Fruit fly (Drosophila melanogaster) whole organism, embryonic: Measurements from ENCODE around the gene Shc.
A peak's percentile ranks its signal among the peaks of the same experiment; 100 is the strongest.

ENCODE experiments used
- Antp ChIP-seq: fragments of 200-800 bp; sonication (Bioruptor generic); optimal IDR thresholded peaks from 3 replicates; lab custom pipeline; 2016; ENCODE audit warnings: missing biosample characterization, missing genetic modification characterization
- B-H1 ChIP-seq: fragments of 200-800 bp; sonication (Bioruptor generic); IDR thresholded peaks from 3 replicates; pipeline ENCODE4 v1.3.6; 2022; ENCODE audit warnings: missing biosample characterization, missing genetic modification characterization
- Bgb ChIP-seq: fragments of 200-800 bp; sonication (Bioruptor generic); IDR thresholded peaks from 2 replicates; pipeline ENCODE4 v1.3.6; 2022; ENCODE audit warnings: missing biosample characterization, missing genetic modification characterization; ENCODE audit not compliant: partially characterized antibody
- CG10565 ChIP-seq: fragments of 200-800 bp; sonication (Bioruptor generic); optimal IDR thresholded peaks from 3 replicates; lab custom pipeline; 2016; ENCODE audit warnings: missing biosample characterization, mild to moderate bottlenecking, missing genetic modification characterization
- CG10979 ChIP-seq: fragments of 200-800 bp; sonication (Bioruptor generic); optimal IDR thresholded peaks from 2 replicates; lab custom pipeline; 2018; ENCODE audit warnings: missing biosample characterization, mild to moderate bottlenecking, missing genetic modification characterization, moderate library complexity
- CG11696 ChIP-seq: fragments of 200-800 bp; sonication (Bioruptor generic); IDR thresholded peaks from 2 replicates; pipeline ENCODE4 v1.3.6; 2022; ENCODE audit warnings: missing biosample characterization, missing genetic modification characterization
- CG12155 ChIP-seq: fragments of 200-800 bp; sonication (Bioruptor generic); optimal IDR thresholded peaks from 3 replicates; lab custom pipeline; 2016; ENCODE audit warnings: missing biosample characterization, missing genetic modification characterization
- CG12942 ChIP-seq: fragments of 200-800 bp; sonication (Bioruptor generic); optimal IDR thresholded peaks from 3 replicates; lab custom pipeline; 2016; ENCODE audit warnings: missing biosample characterization, missing genetic modification characterization
- CG13123 ChIP-seq: fragments of 200-800 bp; sonication (Bioruptor generic); optimal IDR thresholded peaks from 2 replicates; lab custom pipeline; 2016; ENCODE audit warnings: missing biosample characterization, missing genetic modification characterization
- CG13424 ChIP-seq: fragments of 200-800 bp; sonication (Bioruptor generic); optimal IDR thresholded peaks from 2 replicates; lab custom pipeline; 2019; ENCODE audit warnings: missing biosample characterization, mild to moderate bottlenecking, missing genetic modification characterization, moderate library complexity
- CG15514 ChIP-seq: fragments of 200-800 bp; sonication (Bioruptor generic); optimal IDR thresholded peaks from 3 replicates; lab custom pipeline; 2017; ENCODE audit warnings: missing biosample characterization, missing genetic modification characterization, mild to moderate bottlenecking, moderate library complexity, missing genetic modification reagents
- CG1602 ChIP-seq: fragments of 200-800 bp; sonication (Bioruptor generic); optimal IDR thresholded peaks from 3 replicates; lab custom pipeline; 2016; ENCODE audit warnings: missing biosample characterization, missing genetic modification characterization
- CG1647 ChIP-seq: fragments of 200-800 bp; sonication (Bioruptor generic); optimal IDR thresholded peaks from 3 replicates; lab custom pipeline; 2016; ENCODE audit warnings: missing biosample characterization, missing genetic modification characterization
- CG16813 ChIP-seq: fragments of 200-800 bp; sonication (Bioruptor generic); IDR thresholded peaks from 3 replicates; pipeline ENCODE4 v1.3.6; 2022; ENCODE audit warnings: missing biosample characterization, missing genetic modification characterization; ENCODE audit not compliant: partially characterized antibody
- CG17385 ChIP-seq: fragments of 200-800 bp; sonication (Bioruptor generic); optimal IDR thresholded peaks from 3 replicates; lab custom pipeline; 2018; ENCODE audit warnings: missing biosample characterization, mild to moderate bottlenecking, missing genetic modification characterization
- CG1792 ChIP-seq: fragments of 200-800 bp; sonication (Bioruptor generic); optimal IDR thresholded peaks from 2 replicates; lab custom pipeline; 2016; ENCODE audit warnings: missing biosample characterization, missing genetic modification characterization
- CG2120 ChIP-seq: fragments of 200-800 bp; sonication (Bioruptor generic); optimal IDR thresholded peaks from 3 replicates; lab custom pipeline; 2016; ENCODE audit warnings: missing biosample characterization, missing genetic modification characterization
- CG30020 ChIP-seq: fragments of 200-800 bp; optimal IDR thresholded peaks from 2 replicates; lab custom pipeline; 2019; ENCODE audit warnings: missing biosample characterization, mild to moderate bottlenecking, missing genetic modification characterization, moderate library complexity
- CG31441 ChIP-seq: fragments of 200-800 bp; sonication (Bioruptor generic); IDR thresholded peaks from 2 replicates; pipeline ENCODE4 v1.3.6; 2022; ENCODE audit warnings: missing biosample characterization, missing genetic modification characterization
- CG33557 ChIP-seq: fragments of 200-800 bp; sonication (Bioruptor generic); optimal IDR thresholded peaks from 2 replicates; lab custom pipeline; 2019; ENCODE audit warnings: missing biosample characterization, mild to moderate bottlenecking, missing genetic modification characterization, moderate library complexity
- CG42726 ChIP-seq: fragments of 200-800 bp; sonication (Bioruptor generic); IDR thresholded peaks from 2 replicates; pipeline ENCODE4 v1.3.6; 2022; ENCODE audit warnings: missing biosample characterization, missing genetic modification characterization; ENCODE audit not compliant: partially characterized antibody
- CG4424 ChIP-seq: fragments of 200-800 bp; sonication (Bioruptor generic); optimal IDR thresholded peaks from 3 replicates; lab custom pipeline; 2016; ENCODE audit warnings: missing biosample characterization, missing genetic modification characterization
- CG6683 ChIP-seq: fragments of 200-800 bp; sonication (Bioruptor generic); optimal IDR thresholded peaks from 2 replicates; lab custom pipeline; 2017; ENCODE audit warnings: missing biosample characterization, mild to moderate bottlenecking, missing genetic modification characterization, missing genetic modification reagents
- CG7556 ChIP-seq: fragments of 200-800 bp; sonication (Bioruptor generic); optimal IDR thresholded peaks from 2 replicates; lab custom pipeline; 2017; ENCODE audit warnings: missing biosample characterization, mild to moderate bottlenecking, missing genetic modification characterization
- CG7745 ChIP-seq: fragments of 200-800 bp; sonication (Bioruptor generic); optimal IDR thresholded peaks from 2 replicates; lab custom pipeline; 2018; ENCODE audit warnings: missing biosample characterization, mild to moderate bottlenecking, missing genetic modification characterization, moderate library complexity
- CG8089 ChIP-seq: fragments of 200-800 bp; sonication (Bioruptor generic); optimal IDR thresholded peaks from 3 replicates; lab custom pipeline; 2016; ENCODE audit warnings: missing biosample characterization, missing genetic modification characterization
- Chrac-16 ChIP-seq: fragments of 200-800 bp; sonication (Bioruptor generic); optimal IDR thresholded peaks from 3 replicates; lab custom pipeline; 2016; ENCODE audit warnings: missing biosample characterization, missing genetic modification characterization
- CkIIα-i1 ChIP-seq: fragments of 200-800 bp; sonication (Bioruptor generic); IDR thresholded peaks from 2 replicates; pipeline ENCODE4 v1.3.6; 2022; ENCODE audit warnings: missing biosample characterization, missing genetic modification characterization
- HLHmδ ChIP-seq: fragments of 200-800 bp; sonication (Bioruptor generic); optimal IDR thresholded peaks from 2 replicates; lab custom pipeline; 2018; ENCODE audit warnings: missing biosample characterization, mild to moderate bottlenecking, missing genetic modification characterization, moderate library complexity
- Lim3 ChIP-seq: fragments of 200-800 bp; sonication (Bioruptor generic); IDR thresholded peaks from 2 replicates; pipeline ENCODE4 v1.3.6; 2022; ENCODE audit warnings: missing biosample characterization, missing genetic modification characterization
- Max ChIP-seq: fragments of 200-800 bp; sonication (Bioruptor generic); optimal IDR thresholded peaks from 2 replicates; lab custom pipeline; 2016; ENCODE audit warnings: missing biosample characterization, mild to moderate bottlenecking, missing genetic modification characterization
- Oaz ChIP-seq: fragments of 200-800 bp; sonication (Bioruptor generic); IDR thresholded peaks from 2 replicates; pipeline ENCODE4 v1.3.6; 2022; ENCODE audit warnings: missing biosample characterization, missing genetic modification characterization
- Six4 ChIP-seq: fragments of 200-800 bp; sonication (Bioruptor generic); optimal IDR thresholded peaks from 2 replicates; lab custom pipeline; 2016; ENCODE audit warnings: missing biosample characterization, missing genetic modification characterization
- Sox100B ChIP-seq: fragments of 200-800 bp; sonication (Bioruptor generic); optimal IDR thresholded peaks from 3 replicates; lab custom pipeline; 2018; ENCODE audit warnings: missing biosample characterization, mild to moderate bottlenecking, missing genetic modification characterization
- Stat92E ChIP-seq, 3 experiments: fragments of >200 bp in 2 of 3; fragments of 200-800 bp in 1 of 3; sonication (Bioruptor generic) in 1 of 3; optimal IDR thresholded peaks; 2 replicates each; lab custom pipeline; 2017 to 2019; ENCODE audit warnings: missing biosample characterization in 3 of 3, missing genetic modification characterization in 3 of 3, mild to moderate bottlenecking in 1 of 3, moderate library complexity in 1 of 3
- caup ChIP-seq: fragments of 200-800 bp; sonication (Bioruptor generic); optimal IDR thresholded peaks from 3 replicates; lab custom pipeline; 2017; ENCODE audit warnings: missing biosample characterization, mild to moderate bottlenecking, missing genetic modification characterization, moderate library complexity; ENCODE audit not compliant: severe bottlenecking
- corto ChIP-seq: fragments of 200-800 bp; sonication (Bioruptor generic); optimal IDR thresholded peaks from 2 replicates; lab custom pipeline; 2016; ENCODE audit warnings: missing biosample characterization, mild to moderate bottlenecking, missing genetic modification characterization, moderate library complexity
- crc ChIP-seq: fragments of 200-800 bp; sonication (Bioruptor generic); optimal IDR thresholded peaks from 2 replicates; lab custom pipeline; 2016; ENCODE audit warnings: missing biosample characterization, missing genetic modification characterization
- fd3F ChIP-seq: fragments of 200-800 bp; sonication (Bioruptor generic); optimal IDR thresholded peaks from 2 replicates; lab custom pipeline; 2018; ENCODE audit warnings: missing biosample characterization, mild to moderate bottlenecking, missing genetic modification characterization, moderate library complexity
- fru ChIP-seq: fragments of >200 bp; optimal IDR thresholded peaks from 2 replicates; lab custom pipeline; 2017
- ftz-f1 ChIP-seq: fragments of 200-800 bp; sonication (Bioruptor generic); optimal IDR thresholded peaks from 2 replicates; lab custom pipeline; 2016; ENCODE audit warnings: missing biosample characterization, missing genetic modification characterization
- gcm ChIP-seq: fragments of 200-800 bp; sonication (Bioruptor generic); optimal IDR thresholded peaks from 2 replicates; lab custom pipeline; 2019; ENCODE audit warnings: missing biosample characterization, mild to moderate bottlenecking, missing genetic modification characterization, moderate library complexity
- inv ChIP-seq: fragments of 200-800 bp; sonication (Bioruptor generic); IDR thresholded peaks from 2 replicates; pipeline ENCODE4 v1.3.6; 2022; ENCODE audit warnings: missing biosample characterization, missing genetic modification characterization; ENCODE audit not compliant: partially characterized antibody
- nerfin-1 ChIP-seq: fragments of 200-800 bp; sonication (Bioruptor generic); optimal IDR thresholded peaks from 3 replicates; lab custom pipeline; 2019; ENCODE audit warnings: missing biosample characterization, mild to moderate bottlenecking, missing genetic modification characterization, moderate library complexity
- nerfin-2 ChIP-seq: fragments of 200-800 bp; sonication (Bioruptor generic); IDR thresholded peaks from 2 replicates; pipeline ENCODE4 v1.3.6; 2022; ENCODE audit warnings: missing biosample characterization, missing genetic modification characterization; ENCODE audit not compliant: partially characterized antibody
- pnt ChIP-seq: fragments of 200-800 bp; sonication (Bioruptor generic); optimal IDR thresholded peaks from 3 replicates; lab custom pipeline; 2016; ENCODE audit warnings: missing biosample characterization, missing genetic modification characterization
- psq ChIP-seq: fragments of 200-800 bp; sonication (Bioruptor generic); optimal IDR thresholded peaks from 2 replicates; lab custom pipeline; 2017; ENCODE audit warnings: missing biosample characterization, missing genetic modification characterization
- salm ChIP-seq: fragments of 200-800 bp; sonication (Bioruptor generic); optimal IDR thresholded peaks from 2 replicates; lab custom pipeline; 2018; ENCODE audit warnings: missing biosample characterization, mild to moderate bottlenecking, missing genetic modification characterization
- unpg ChIP-seq: fragments of 200-800 bp; sonication (Bioruptor generic); optimal IDR thresholded peaks from 3 replicates; lab custom pipeline; 2018; ENCODE audit warnings: missing biosample characterization, mild to moderate bottlenecking, missing genetic modification characterization, moderate library complexity
- vfl ChIP-seq: fragments of 200-800 bp; sonication (Bioruptor generic); optimal IDR thresholded peaks from 2 replicates; lab custom pipeline; 2016; ENCODE audit warnings: missing biosample characterization, missing genetic modification characterization

Shc gene

dm6 chr3L:9461670-9462246 lies 34.9 kb downstream of the Shc start (continued):
- TF ChIP-seq CG42726 (GFP tag; lab: Robert Waterston, UW) (no peak), CG17385 (no peak), CG10979 (tag; lab: Kevin White, UChicago) (no peak), Sox100B (no peak), CG10565 (GFP tag; lab: Kevin White, UChicago) (no peak), pnt (GFP tag; lab: Kevin White, UChicago) (no peak), CG6683 (GFP tag; lab: Kevin White, UChicago) (no peak), CG11696 (GFP tag; lab: Robert Waterston, UW) (no peak), CG2120 (no peak), CG7556 (GFP tag; lab: Kevin White, UChicago) (no peak), Six4 (GFP tag; lab: Kevin White, UChicago) (no peak), psq (GFP tag; lab: Kevin White, UChicago) (no peak), nerfin-2 (GFP tag; lab: Robert Waterston, UW) (no peak), Antp (GFP tag; lab: Kevin White, UChicago) (peak; percentile 33), B-H1 (GFP tag; lab: Robert Waterston, UW) (peak; percentile 18; the same call in 2 of the 3 replicates), HLHmδ (GFP tag; lab: Kevin White, UChicago) (peak; percentile 32), gcm (GFP tag; lab: Kevin White, UChicago) (no peak), fd3F (GFP tag; lab: Kevin White, UChicago) (no peak), CG16813 (GFP tag; lab: Robert Waterston, UW) (no peak), corto (GFP tag; lab: Kevin White, UChicago) (no peak), CG12942 (GFP tag; lab: Kevin White, UChicago) (no peak), Lim3 (no peak), CG33557 (GFP tag; lab: Kevin White, UChicago) (no peak), CG30020 (tag; lab: Kevin White, UChicago) (no peak), unpg (peak; percentile 47), caup (GFP tag; lab: Kevin White, UChicago) (no peak), Bgb (GFP tag; lab: Robert Waterston, UW) (peak; percentile 16; the same call in 1 of the 2 replicates), CG8089 (no peak), CG7745 (no peak), CkIIα-i1 (no peak), CG13424 (tag; lab: Kevin White, UChicago) (no peak), Stat92E (GFP tag; optimal IDR thresholded peaks at IDR 0.05; lab: Kevin White, UChicago) (no peak), CG31441 (no peak), Chrac-16 (no peak), ftz-f1 (GFP tag; lab: Kevin White, UChicago) (peak; percentile 54), inv (GFP tag; lab: Robert Waterston, UW) (no peak), Oaz (GFP tag; lab: Robert Waterston, UW) (0 out of 2 replicates have a peak, but pooled peaks have one; percentile 19), CG1602 (GFP tag; lab: Kevin White, UChicago) (no peak), CG1792 (GFP tag; lab: Kevin White, UChicago) (peak; percentile 26), fru (no peak), nerfin-1 (tag; lab: Kevin White, UChicago) (peak; percentile 49), Max (GFP tag; lab: Kevin White, UChicago) (no peak), CG4424 (GFP tag; lab: Kevin White, UChicago) (no peak), salm (no peak), CG13123 (GFP tag; lab: Kevin White, UChicago) (no peak), CG1647 (peak; percentile 26), CG15514 (GFP tag; lab: Kevin White, UChicago) (peak; percentile 21), crc (GFP tag; lab: Kevin White, UChicago) (no peak), vfl (GFP tag; lab: Kevin White, UChicago) (peak; percentile 29), CG12155 (GFP tag; lab: Kevin White, UChicago) (no peak)
